Fruit fly (Drosophila melanogaster) whole organism, embryonic: ENCODE data around the gene plum.

Experiments used
- Atf3 ChIP-seq: fragments of 200-800 bp; sonication (Bioruptor generic); optimal IDR thresholded peaks from 3 replicates; lab custom pipeline; 2016; ENCODE audit warnings: missing biosample characterization, missing genetic modification characterization
- BtbVII ChIP-seq: fragments of 200-800 bp; sonication (Bioruptor generic); optimal IDR thresholded peaks from 3 replicates; lab custom pipeline; 2017; ENCODE audit warnings: missing biosample characterization, mild to moderate bottlenecking, missing genetic modification characterization
- CG10209 ChIP-seq: fragments of 200-800 bp; sonication (Bioruptor generic); optimal IDR thresholded peaks from 3 replicates; lab custom pipeline; 2017; ENCODE audit warnings: missing biosample characterization, mild to moderate bottlenecking, missing genetic modification characterization, missing genetic modification reagents
- CG10543 ChIP-seq: fragments of 200-800 bp; sonication (Bioruptor generic); optimal IDR thresholded peaks from 3 replicates; lab custom pipeline; 2017; ENCODE audit warnings: missing biosample characterization, mild to moderate bottlenecking, missing genetic modification characterization, moderate library complexity
- CG11723 ChIP-seq: fragments of 200-800 bp; sonication (Bioruptor generic); optimal IDR thresholded peaks from 2 replicates; lab custom pipeline; 2017; ENCODE audit warnings: missing biosample characterization, mild to moderate bottlenecking, missing genetic modification characterization
- CG12071 ChIP-seq: fragments of 200-800 bp; sonication (Bioruptor generic); optimal IDR thresholded peaks from 3 replicates; lab custom pipeline; 2018; ENCODE audit warnings: missing biosample characterization, mild to moderate bottlenecking, missing genetic modification characterization
- CG12769 ChIP-seq: fragments of 200-800 bp; sonication (Bioruptor generic); optimal IDR thresholded peaks from 2 replicates; lab custom pipeline; 2019; ENCODE audit warnings: missing biosample characterization, mild to moderate bottlenecking, missing genetic modification characterization, moderate library complexity
- CG13624 ChIP-seq: fragments of 200-800 bp; sonication (Bioruptor generic); optimal IDR thresholded peaks from 2 replicates; lab custom pipeline; 2016; ENCODE audit warnings: missing biosample characterization, missing genetic modification characterization
- CG13894 ChIP-seq: fragments of 200-800 bp; sonication (Bioruptor generic); optimal IDR thresholded peaks from 3 replicates; lab custom pipeline; 2018; ENCODE audit warnings: missing biosample characterization, mild to moderate bottlenecking, missing genetic modification characterization, moderate library complexity
- CG15011 ChIP-seq: fragments of 200-800 bp; sonication (Bioruptor generic); optimal IDR thresholded peaks from 3 replicates; lab custom pipeline; 2018; ENCODE audit warnings: missing biosample characterization, mild to moderate bottlenecking, missing genetic modification characterization
- CG15269 ChIP-seq: fragments of 200-800 bp; sonication (Bioruptor generic); optimal IDR thresholded peaks from 2 replicates; lab custom pipeline; 2018; ENCODE audit warnings: missing biosample characterization, mild to moderate bottlenecking, missing genetic modification characterization, moderate library complexity
- CG15696 ChIP-seq: fragments of 200-800 bp; sonication (Bioruptor generic); optimal IDR thresholded peaks from 2 replicates; lab custom pipeline; 2019; ENCODE audit warnings: missing biosample characterization, mild to moderate bottlenecking, missing genetic modification characterization, moderate library complexity
- CG17385 ChIP-seq: fragments of 200-800 bp; sonication (Bioruptor generic); optimal IDR thresholded peaks from 3 replicates; lab custom pipeline; 2018; ENCODE audit warnings: missing biosample characterization, mild to moderate bottlenecking, missing genetic modification characterization
- CG18599 ChIP-seq: fragments of 200-800 bp; sonication (Bioruptor generic); optimal IDR thresholded peaks from 3 replicates; lab custom pipeline; 2017; ENCODE audit warnings: missing biosample characterization, missing genetic modification characterization, mild to moderate bottlenecking, moderate library complexity, missing genetic modification reagents
- CG2199 ChIP-seq: fragments of 200-800 bp; sonication (Bioruptor generic); IDR thresholded peaks from 3 replicates; pipeline ENCODE4 v1.3.6; 2022; ENCODE audit warnings: missing biosample characterization, missing genetic modification characterization
- CG2678 ChIP-seq: fragments of 200-800 bp; sonication (Bioruptor generic); optimal IDR thresholded peaks from 3 replicates; lab custom pipeline; 2019; ENCODE audit warnings: missing biosample characterization, mild to moderate bottlenecking, missing genetic modification characterization, moderate library complexity
- CG34422 ChIP-seq: fragments of 200-800 bp; sonication (Bioruptor generic); IDR thresholded peaks from 3 replicates; pipeline ENCODE4 v1.3.6; 2022; ENCODE audit warnings: missing biosample characterization, missing genetic modification characterization
- CG3995 ChIP-seq: fragments of 200-800 bp; sonication (Bioruptor generic); optimal IDR thresholded peaks from 3 replicates; lab custom pipeline; 2016; ENCODE audit warnings: missing biosample characterization, missing genetic modification characterization
- CG6765 ChIP-seq: fragments of 200-800 bp; sonication (Bioruptor generic); optimal IDR thresholded peaks from 3 replicates; lab custom pipeline; 2017; ENCODE audit warnings: missing biosample characterization, mild to moderate bottlenecking, missing genetic modification characterization
- CG6854 ChIP-seq: fragments of 200-800 bp; sonication (Bioruptor generic); optimal IDR thresholded peaks from 3 replicates; lab custom pipeline; 2017; ENCODE audit warnings: missing biosample characterization, mild to moderate bottlenecking, missing genetic modification characterization
- CG7786 ChIP-seq: fragments of 200-800 bp; sonication (Bioruptor generic); optimal IDR thresholded peaks from 2 replicates; lab custom pipeline; 2016; ENCODE audit warnings: missing biosample characterization, missing genetic modification characterization
- CG9932 ChIP-seq: fragments of 200-800 bp; sonication (Bioruptor generic); IDR thresholded peaks from 2 replicates; pipeline ENCODE4 v1.3.6; 2022; ENCODE audit warnings: missing biosample characterization, missing genetic modification characterization
- D19A ChIP-seq: fragments of 200-800 bp; optimal IDR thresholded peaks from 3 replicates; lab custom pipeline; 2019; ENCODE audit warnings: missing biosample characterization, mild to moderate bottlenecking, missing genetic modification characterization, moderate library complexity
- Dek ChIP-seq: fragments of 200-800 bp; sonication (Bioruptor generic); optimal IDR thresholded peaks from 3 replicates; lab custom pipeline; 2019; ENCODE audit warnings: missing biosample characterization, mild to moderate bottlenecking, missing genetic modification characterization, moderate library complexity
- Drgx ChIP-seq: fragments of 200-800 bp; sonication (Bioruptor generic); IDR thresholded peaks from 2 replicates; pipeline ENCODE4 v1.3.6; 2022; ENCODE audit warnings: missing biosample characterization, missing genetic modification characterization
- GATAe ChIP-seq: fragments of 200-800 bp; sonication (Bioruptor generic); conservative IDR thresholded peaks from 2 replicates; pipeline ENCODE4 v1.3.6; 2022; ENCODE audit warnings: missing biosample characterization, missing genetic modification characterization
- HHEX ChIP-seq: fragments of 200-800 bp; sonication (Bioruptor generic); optimal IDR thresholded peaks from 3 replicates; lab custom pipeline; 2017; ENCODE audit warnings: missing biosample characterization, mild to moderate bottlenecking, missing genetic modification characterization, missing genetic modification reagents
- Hand ChIP-seq: fragments of 200-800 bp; sonication (Bioruptor generic); optimal IDR thresholded peaks from 2 replicates; lab custom pipeline; 2017; ENCODE audit warnings: mild to moderate bottlenecking, missing biosample characterization, missing genetic modification reagents, missing genetic modification characterization
- Hmr ChIP-seq: fragments of 200-800 bp; sonication (Bioruptor generic); optimal IDR thresholded peaks from 3 replicates; lab custom pipeline; 2017; ENCODE audit warnings: mild to moderate bottlenecking, missing biosample characterization, missing genetic modification reagents, missing genetic modification characterization
- Hr78 ChIP-seq, 2 experiments: fragments of 200-800 bp in 1 of 2; fragments of >200 bp in 1 of 2; sonication (Bioruptor generic) in 1 of 2; optimal IDR thresholded peaks; 2 replicates each; lab custom pipeline; 2017 to 2019; ENCODE audit warnings: missing biosample characterization in 2 of 2, missing genetic modification characterization in 2 of 2, mild to moderate bottlenecking in 1 of 2, moderate library complexity in 1 of 2
- Meics ChIP-seq: fragments of 200-800 bp; sonication (Bioruptor generic); optimal IDR thresholded peaks from 2 replicates; lab custom pipeline; 2017; ENCODE audit warnings: missing biosample characterization, mild to moderate bottlenecking, missing genetic modification characterization
- NFAT ChIP-seq: fragments of 200-800 bp; sonication (Bioruptor generic); IDR thresholded peaks from 2 replicates; pipeline ENCODE4 v1.3.6; 2022; ENCODE audit warnings: missing biosample characterization, missing genetic modification characterization
- Rfx ChIP-seq: fragments of 200-800 bp; sonication (Bioruptor generic); IDR thresholded peaks from 2 replicates; pipeline ENCODE4 v1.3.6; 2022; ENCODE audit warnings: missing biosample characterization, missing genetic modification characterization
- Xrp1 ChIP-seq: fragments of 200-800 bp; sonication (Bioruptor generic); IDR thresholded peaks from 2 replicates; pipeline ENCODE4 v1.3.6; 2022; ENCODE audit warnings: missing biosample characterization, missing genetic modification characterization
- ash1 ChIP-seq: fragments of 200-800 bp; sonication (Bioruptor generic); optimal IDR thresholded peaks from 2 replicates; lab custom pipeline; 2018; ENCODE audit warnings: missing biosample characterization, mild to moderate bottlenecking, missing genetic modification characterization
- chif ChIP-seq, 2 experiments: fragments of 200-800 bp; sonication (Bioruptor generic); optimal IDR thresholded peaks; 3 replicates each; lab custom pipeline; 2016; ENCODE audit warnings: missing biosample characterization in 2 of 2, missing genetic modification characterization in 2 of 2
- eve ChIP-seq, 2 experiments: fragments of >200 bp; optimal IDR thresholded peaks; 2 replicates each; lab custom pipeline; 2017; ENCODE audit warnings: missing biosample characterization in 2 of 2, missing genetic modification characterization in 2 of 2
- hb ChIP-seq: fragments of 200-800 bp; sonication (Bioruptor generic); IDR thresholded peaks from 3 replicates; pipeline ENCODE4 v1.3.6; 2022; ENCODE audit warnings: missing biosample characterization, missing genetic modification characterization; ENCODE audit not compliant: partially characterized antibody
- hkb ChIP-seq, 2 experiments: fragments of 200-800 bp in 1 of 2; fragments of >200 bp in 1 of 2; sonication (Bioruptor generic) in 1 of 2; IDR thresholded peaks in 1 of 2; optimal IDR thresholded peaks in 1 of 2; 2 replicates each; pipeline versions ENCODE4 v1.3.6 to Lab custom; 2017 to 2022; ENCODE audit warnings: missing biosample characterization in 1 of 2, missing genetic modification characterization in 1 of 2
- kni ChIP-seq: fragments of 200-800 bp; sonication (Bioruptor generic); optimal IDR thresholded peaks from 3 replicates; lab custom pipeline; 2017; ENCODE audit warnings: mild to moderate bottlenecking, missing biosample characterization, missing genetic modification reagents, missing genetic modification characterization
- knrl ChIP-seq: fragments of 200-800 bp; sonication (Bioruptor generic); IDR thresholded peaks from 3 replicates; pipeline ENCODE4 v1.3.6; 2022; ENCODE audit warnings: missing biosample characterization, missing genetic modification characterization; ENCODE audit not compliant: partially characterized antibody
- pros ChIP-seq: fragments of 200-800 bp; sonication (Bioruptor generic); optimal IDR thresholded peaks from 3 replicates; lab custom pipeline; 2019; ENCODE audit warnings: missing biosample characterization, mild to moderate bottlenecking, missing genetic modification characterization, moderate library complexity
- scrt ChIP-seq: fragments of 200-800 bp; sonication (Bioruptor generic); optimal IDR thresholded peaks from 2 replicates; lab custom pipeline; 2018; ENCODE audit warnings: missing biosample characterization, mild to moderate bottlenecking, missing genetic modification characterization, moderate library complexity
- sima ChIP-seq: fragments of 200-800 bp; sonication (Bioruptor generic); optimal IDR thresholded peaks from 2 replicates; lab custom pipeline; 2016; ENCODE audit warnings: missing biosample characterization, missing genetic modification characterization
- vvl ChIP-seq: fragments of 200-800 bp; sonication (Bioruptor generic); IDR thresholded peaks from 2 replicates; pipeline ENCODE4 v1.3.6; 2022; ENCODE audit warnings: missing biosample characterization, missing genetic modification characterization

Gene plum

dm6 chr3R:26556544-26557346 is 21.7 kb upstream of the plum start (continued):
- TF ChIP-seq CG13894 (tag; lab: Kevin White, UChicago), result peak; percentile 61
- TF ChIP-seq Drgx, result 0 out of 2 replicates have a peak, but pooled peaks have one; percentile 7
- TF ChIP-seq Xrp1 (GFP tag; lab: Robert Waterston, UW), result no peak
- peak in 1 of 2 experiments; percentile 77 for TF ChIP-seq eve (GFP tag; optimal IDR thresholded peaks at IDR 0.05; lab: Kevin White, UChicago)
- TF ChIP-seq vvl (GFP tag; lab: Robert Waterston, UW), result peak; percentile 46
- TF ChIP-seq CG12769, result peak; percentile 90
- peak; percentile 55 for TF ChIP-seq NFAT
- TF ChIP-seq hb (GFP tag; lab: Robert Waterston, UW), result no peak
- no peak for TF ChIP-seq Hr78 (GFP tag; optimal IDR thresholded peaks at IDR 0.05; lab: Kevin White, UChicago)
- TF ChIP-seq CG15696, result no peak
- TF ChIP-seq CG9932 (GFP tag; lab: Robert Waterston, UW), result peak; percentile 27; the same call in 1 of the 2 replicates
- peak; percentile 19 for TF ChIP-seq BtbVII (GFP tag; lab: Kevin White, UChicago)
- peak; percentile 82 for TF ChIP-seq pros (GFP tag; lab: Kevin White, UChicago)
- TF ChIP-seq CG10543 (GFP tag; lab: Kevin White, UChicago), result peak; percentile 55
- TF ChIP-seq D19A (tag; lab: Kevin White, UChicago), result peak; percentile 79
- no peak for TF ChIP-seq sima
- TF ChIP-seq, all 482 proteins: peak for 27

- TF ChIP-seq CG10209 (GFP tag; lab: Kevin White, UChicago), result peak; percentile 54
- peak; percentile 45 for TF ChIP-seq scrt (GFP tag; lab: Kevin White, UChicago)
- no peak for TF ChIP-seq chif (GFP tag; optimal IDR thresholded peaks at IDR 0.05; lab: Kevin White, UChicago)
- TF ChIP-seq knrl (GFP tag; lab: Robert Waterston, UW), result no peak
- TF ChIP-seq CG12071 (GFP tag; lab: Kevin White, UChicago), result peak; percentile 18
- peak; percentile 4 for TF ChIP-seq CG15011 (GFP tag; lab: Kevin White, UChicago)
- TF ChIP-seq Dek (tag; lab: Kevin White, UChicago), result no peak
- TF ChIP-seq CG7786 (GFP tag; lab: Kevin White, UChicago), result peak; percentile 42
- no peak for TF ChIP-seq hkb (optimal IDR thresholded peaks at IDR 0.05; lab: Kevin White, UChicago)
- 0 out of 2 replicates have a peak, but pooled peaks have one; percentile 15 for TF ChIP-seq hkb (GFP tag; IDR thresholded peaks at IDR 0.05; lab: Robert Waterston, UW)
- TF ChIP-seq CG18599 (GFP tag; lab: Kevin White, UChicago), result peak; percentile 72
- TF ChIP-seq CG15269, result peak; percentile 47
- TF ChIP-seq CG2678, result peak; percentile 63
- TF ChIP-seq HHEX (GFP tag; lab: Kevin White, UChicago), result peak; percentile 55
- peak; percentile 13 for TF ChIP-seq CG10543 (GFP tag; lab: Kevin White, UChicago)
- no peak for TF ChIP-seq Atf3 (GFP tag; lab: Kevin White, UChicago)
- peak; percentile 10 for TF ChIP-seq CG3995 (GFP tag; lab: Kevin White, UChicago)
- peak; percentile 75 for TF ChIP-seq Meics
- TF ChIP-seq ash1 (GFP tag; lab: Kevin White, UChicago), result no peak
- TF ChIP-seq CG17385 (GFP tag; lab: Kevin White, UChicago), result peak; percentile 21
- TF ChIP-seq Hand, result peak; percentile 71
- no peak for TF ChIP-seq CG34422 (GFP tag; lab: Robert Waterston, UW)
- no peak for TF ChIP-seq CG11723 (GFP tag; lab: Kevin White, UChicago)
- no peak for TF ChIP-seq kni (GFP tag; lab: Kevin White, UChicago)
- no peak for TF ChIP-seq CG2199
- TF ChIP-seq CG6765 (GFP tag; lab: Kevin White, UChicago), result peak; percentile 53
- TF ChIP-seq Hmr (GFP tag; lab: Kevin White, UChicago), result peak; percentile 68
- peak; percentile 41; the same call in 1 of the 2 replicates for TF ChIP-seq Rfx (GFP tag; lab: Robert Waterston, UW)
- peak; percentile 97 for TF ChIP-seq GATAe (GFP tag; lab: Robert Waterston, UW)
- peak; percentile 50 for TF ChIP-seq CG6854
- TF ChIP-seq CG13624 (GFP tag; lab: Kevin White, UChicago), result no peak
Observed at dm6 chr3R:26555642-26556278, 20.7 kb upstream of the plum start.
